Worm (Caenorhabditis elegans): ENCODE results near the gene Y37D8A.5.
A peak's percentile ranks its signal among the peaks of the same experiment; 100 is the strongest.

Gene Y37D8A.5

ce11 chrIII:12848981-12849589 is 6.2 kb downstream of the Y37D8A.5 start:
- TF ChIP-seq lsy-2 (tag; optimal IDR thresholded peaks at IDR 0.05): no peak
- no peak for TF ChIP-seq unc-62 (GFP tag; optimal IDR thresholded peaks at IDR 0.05)
- no peak for TF ChIP-seq snpc-4 (tag; optimal IDR thresholded peaks at IDR 0.05)
- TF ChIP-seq lin-32 (GFP tag; optimal IDR thresholded peaks at IDR 0.05): no peak
- TF ChIP-seq sem-2 (GFP tag; optimal IDR thresholded peaks at IDR 0.05): no peak
- TF ChIP-seq ces-1 (GFP tag; optimal IDR thresholded peaks at IDR 0.05): no peak
- no peak for TF ChIP-seq mls-2 (tag; optimal IDR thresholded peaks at IDR 0.05)
- no peak for TF ChIP-seq mep-1 (tag; optimal IDR thresholded peaks at IDR 0.05)
- no peak for TF ChIP-seq M03D4.4 (tag; optimal IDR thresholded peaks at IDR 0.05)
- no peak for TF ChIP-seq elt-1 (tag; optimal IDR thresholded peaks at IDR 0.05; ENCODE audit: borderline replicate concordance, insufficient read depth)
- TF ChIP-seq pha-4 (tag; optimal IDR thresholded peaks at IDR 0.05): no peak
- no peak for TF ChIP-seq lin-13 (tag; optimal IDR thresholded peaks at IDR 0.05)
- TF ChIP-seq unc-39 (tag; optimal IDR thresholded peaks at IDR 0.05): no peak
- no peak for TF ChIP-seq ceh-39 (tag; optimal IDR thresholded peaks at IDR 0.05)
- TF ChIP-seq nhr-76 (tag; optimal IDR thresholded peaks at IDR 0.05): no peak
- TF ChIP-seq nhr-2 (tag; optimal IDR thresholded peaks at IDR 0.05): no peak
- TF ChIP-seq nhr-12 (tag; optimal IDR thresholded peaks at IDR 0.05): no peak
- no peak for TF ChIP-seq mab-5 (tag; optimal IDR thresholded peaks at IDR 0.05)

DNA sequence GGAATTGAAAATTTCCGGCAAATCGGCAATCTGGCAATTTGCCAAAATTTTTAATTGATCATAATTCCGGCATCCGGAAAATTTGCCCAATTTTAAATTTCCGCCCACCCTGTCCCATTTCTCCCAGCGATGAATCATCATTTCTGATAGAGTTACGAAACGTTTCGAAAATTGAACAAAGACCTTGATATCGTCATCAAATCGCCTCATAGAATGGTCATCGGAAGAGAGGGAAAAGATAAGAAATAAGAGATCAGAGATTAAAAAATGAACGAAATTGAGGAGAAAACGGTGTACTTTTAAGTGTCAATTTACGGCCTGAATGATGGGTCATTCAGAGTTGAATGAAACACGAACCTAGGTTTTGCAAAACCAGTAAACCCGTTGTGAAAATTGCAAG is 7.7 kb downstream of the Y37D8A.5 start:
- no peak for TF ChIP-seq snpc-4 (tag; optimal IDR thresholded peaks at IDR 0.05)
- peak; percentile 53 for TF ChIP-seq elt-3 (tag; optimal IDR thresholded peaks at IDR 0.05)

DNA sequence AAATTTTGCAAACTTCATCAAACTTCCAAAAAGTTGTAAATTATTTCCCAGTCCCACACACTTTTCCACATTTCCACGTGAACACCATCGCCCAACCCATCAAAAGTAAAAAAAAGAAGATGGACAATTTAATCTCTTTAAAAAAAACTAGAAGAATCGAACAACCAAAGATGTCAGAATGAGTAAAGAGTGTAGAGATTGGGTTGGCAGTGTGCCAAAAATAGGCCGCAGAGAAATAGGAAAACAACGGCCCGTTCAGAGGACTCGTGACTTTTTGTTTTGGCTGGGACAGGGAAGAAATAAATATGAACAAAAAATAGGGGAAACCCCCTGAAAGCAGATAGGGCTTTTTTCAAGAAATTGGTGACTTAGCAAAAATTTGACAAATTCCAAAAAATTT is 12.4 kb downstream of the Y37D8A.5 start:
- TF ChIP-seq blmp-1 (tag; optimal IDR thresholded peaks at IDR 0.05) (no peak), mep-1 (tag; optimal IDR thresholded peaks at IDR 0.05) (no peak), bed-3 (GFP tag; optimal IDR thresholded peaks at IDR 0.05) (no peak), tbx-8 (GFP tag; optimal IDR thresholded peaks at IDR 0.05) (no peak), nhr-28 (tag; optimal IDR thresholded peaks at IDR 0.05) (no peak), ham-2 (GFP tag; optimal IDR thresholded peaks at IDR 0.05) (no peak), lin-32 (GFP tag; optimal IDR thresholded peaks at IDR 0.05) (no peak), ztf-11 (tag; optimal IDR thresholded peaks at IDR 0.05) (no peak), mab-5 (tag; optimal IDR thresholded peaks at IDR 0.05) (no peak), sptf-1 (tag; optimal IDR thresholded peaks at IDR 0.05) (no peak), ceh-83 (GFP tag; optimal IDR thresholded peaks at IDR 0.05) (no peak), hlh-1 (tag; optimal IDR thresholded peaks at IDR 0.05) (no peak)

DNA sequence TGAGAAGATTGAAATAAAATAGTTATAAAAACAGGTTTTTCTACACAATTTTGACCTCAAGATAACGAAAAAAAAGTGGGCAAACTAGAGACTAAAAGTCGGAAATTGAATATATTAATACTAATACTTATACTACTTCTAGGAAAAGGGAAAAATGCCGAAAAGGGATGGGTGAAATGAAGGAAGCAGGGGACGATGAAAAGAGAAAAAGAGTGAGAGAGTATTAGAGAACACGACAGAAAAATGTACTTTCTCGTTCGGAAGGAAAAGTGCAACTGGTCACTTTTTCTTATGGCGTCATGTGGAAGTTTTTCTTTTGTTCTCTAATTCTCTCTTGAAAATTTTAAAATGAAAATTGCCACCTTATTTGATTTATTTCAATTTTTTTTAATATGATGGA is 14.0 kb downstream of the Y37D8A.5 start:
- no peak for TF ChIP-seq hlh-1 (tag; optimal IDR thresholded peaks at IDR 0.05)
- no peak for TF ChIP-seq blmp-1 (tag; optimal IDR thresholded peaks at IDR 0.05)
- peak; percentile 69 for TF ChIP-seq ces-1 (GFP tag; optimal IDR thresholded peaks at IDR 0.05)
- no peak for TF ChIP-seq ztf-11 (tag; optimal IDR thresholded peaks at IDR 0.05)
- TF ChIP-seq drap-1 (GFP tag; optimal IDR thresholded peaks at IDR 0.05): no peak
- TF ChIP-seq nhr-28 (tag; optimal IDR thresholded peaks at IDR 0.05): no peak
- no peak for TF ChIP-seq snpc-4 (tag; optimal IDR thresholded peaks at IDR 0.05)
- TF ChIP-seq nhr-237 (tag; optimal IDR thresholded peaks at IDR 0.05): no peak

- TF ChIP-seq lin-32 (GFP tag; optimal IDR thresholded peaks at IDR 0.05): no peak
- TF ChIP-seq mls-2 (tag; optimal IDR thresholded peaks at IDR 0.05): no peak
- no peak for TF ChIP-seq drap-1 (GFP tag; optimal IDR thresholded peaks at IDR 0.05)
- TF ChIP-seq mep-1 (tag; optimal IDR thresholded peaks at IDR 0.05): no peak
- TF ChIP-seq sptf-1 (tag; optimal IDR thresholded peaks at IDR 0.05): no peak
- no peak for TF ChIP-seq lin-13 (tag; optimal IDR thresholded peaks at IDR 0.05)
- no peak for TF ChIP-seq pha-4 (tag; optimal IDR thresholded peaks at IDR 0.05)
- no peak for TF ChIP-seq nhr-28 (tag; optimal IDR thresholded peaks at IDR 0.05)
- TF ChIP-seq cnd-1 (tag; optimal IDR thresholded peaks at IDR 0.05): no peak
- TF ChIP-seq M03D4.4 (tag; optimal IDR thresholded peaks at IDR 0.05): no peak
- no peak for TF ChIP-seq ham-2 (GFP tag; optimal IDR thresholded peaks at IDR 0.05)
- TF ChIP-seq unc-39 (tag; optimal IDR thresholded peaks at IDR 0.05): no peak
- no peak for TF ChIP-seq ceh-39 (tag; optimal IDR thresholded peaks at IDR 0.05)
- TF ChIP-seq elt-1 (tag; optimal IDR thresholded peaks at IDR 0.05; ENCODE audit: borderline replicate concordance, insufficient read depth): no peak
- TF ChIP-seq ztf-11 (tag; optimal IDR thresholded peaks at IDR 0.05): no peak
- no peak for TF ChIP-seq snpc-4 (tag; optimal IDR thresholded peaks at IDR 0.05)
- no peak for TF ChIP-seq elt-3 (tag; optimal IDR thresholded peaks at IDR 0.05)
- no peak for TF ChIP-seq flh-1 (GFP tag; optimal IDR thresholded peaks at IDR 0.05)
Measured at ce11 chrIII:12840204-12840603, 15.1 kb downstream of the Y37D8A.5 start.

Measured in whole organism, mixed stage, embryonic.